Worm (Caenorhabditis elegans) whole organism, L4 larva: Measurements from ENCODE around the gene mpk-2.

Source experiments
- R02D3.7 ChIP-seq: fragments of 150-350 bp; sonication (generic microtip); optimal IDR thresholded peaks from 3 replicates; lab custom pipeline; 2014; ENCODE audit warnings: missing biosample characterization, missing genetic modification characterization
- T20F7.1 ChIP-seq: fragments of 200-800 bp; sonication (Bioruptor generic); optimal IDR thresholded peaks from 2 replicates; lab custom pipeline; 2018; ENCODE audit warnings: mild to moderate bottlenecking, missing genetic modification characterization, missing compliant biosample characterization
- Y105C5A.15 ChIP-seq: fragments of 200-800 bp; sonication (Bioruptor generic); IDR thresholded peaks from 2 replicates; pipeline ENCODE4 v1.3.6; 2022; ENCODE audit warnings: missing genetic modification characterization, missing compliant biosample characterization
- Y75B8A.6 ChIP-seq: fragments of 200-800 bp; sonication (Bioruptor generic); IDR thresholded peaks from 2 replicates; pipeline ENCODE4 v1.3.6; 2022; ENCODE audit warnings: missing genetic modification reagents, missing genetic modification characterization, missing compliant biosample characterization
- attf-4 ChIP-seq: sonication (generic microtip); optimal IDR thresholded peaks from 3 replicates; lab custom pipeline; 2017; ENCODE audit warnings: missing biosample characterization, missing genetic modification characterization
- ceh-44 ChIP-seq: fragments of 200-800 bp; sonication (Bioruptor generic); IDR thresholded peaks from 2 replicates; pipeline ENCODE4 v1.3.6; 2022; ENCODE audit warnings: missing genetic modification reagents, missing genetic modification characterization, missing compliant biosample characterization
- ceh-82 ChIP-seq: sonication (generic microtip); optimal IDR thresholded peaks from 2 replicates; lab custom pipeline; 2017; ENCODE audit warnings: missing biosample characterization, missing genetic modification characterization
- ces-1 ChIP-seq: fragments of 150-350 bp; sonication (generic microtip); optimal IDR thresholded peaks from 4 replicates; lab custom pipeline; 2014; ENCODE audit warnings: missing biosample characterization, missing genetic modification reagents, missing genetic modification characterization
- cey-2 ChIP-seq: sonication (generic microtip); optimal IDR thresholded peaks from 3 replicates; lab custom pipeline; 2017; ENCODE audit warnings: missing genetic modification characterization, mild to moderate bottlenecking, missing compliant biosample characterization, antibody characterized with exemption, borderline replicate concordance; ENCODE audit not compliant: insufficient read depth
- ctbp-1 ChIP-seq: fragments of 200-800 bp; sonication (Bioruptor generic); IDR thresholded peaks from 2 replicates; pipeline ENCODE4 v1.3.6; 2022; ENCODE audit warnings: missing genetic modification reagents, missing genetic modification characterization, missing compliant biosample characterization
- daf-19 ChIP-seq: fragments of 200-800 bp; sonication (Bioruptor generic); conservative IDR thresholded peaks from 2 replicates; pipeline ENCODE4 v1.3.6; 2022; ENCODE audit warnings: missing genetic modification characterization, missing compliant biosample characterization
- daf-8 ChIP-seq: fragments of 200-800 bp; sonication (Bioruptor generic); IDR thresholded peaks from 2 replicates; pipeline ENCODE4 v1.3.6; 2022; ENCODE audit warnings: missing genetic modification characterization, missing compliant biosample characterization
- dmd-6 ChIP-seq: fragments of 200-800 bp; sonication (Bioruptor generic); IDR thresholded peaks from 2 replicates; pipeline ENCODE4 v1.3.6; 2022; ENCODE audit warnings: missing genetic modification reagents, missing genetic modification characterization, missing compliant biosample characterization
- dpl-1 ChIP-seq: fragments of 150-350 bp; optimal IDR thresholded peaks from 2 replicates; lab custom pipeline; 2014; ENCODE audit warnings: missing biosample characterization, missing genetic modification reagents, missing genetic modification characterization
- dve-1 ChIP-seq: sonication (generic microtip); optimal IDR thresholded peaks from 2 replicates; lab custom pipeline; 2017; ENCODE audit warnings: antibody characterized with exemption, mild to moderate bottlenecking, missing genetic modification characterization, missing compliant biosample characterization; ENCODE audit not compliant: insufficient read depth
- egl-43 ChIP-seq: fragments of 200-800 bp; sonication (Bioruptor generic); IDR thresholded peaks from 2 replicates; pipeline ENCODE4 v1.3.6; 2022; ENCODE audit warnings: missing genetic modification reagents, missing genetic modification characterization, missing compliant biosample characterization
- fkh-10 ChIP-seq: fragments of 150-350 bp; optimal IDR thresholded peaks from 2 replicates; lab custom pipeline; 2014; ENCODE audit warnings: missing biosample characterization, missing genetic modification reagents, missing genetic modification characterization
- fos-1 ChIP-seq: fragments of 150-350 bp; optimal IDR thresholded peaks from 2 replicates; lab custom pipeline; 2014; ENCODE audit warnings: missing biosample characterization, missing genetic modification characterization
- gei-8 ChIP-seq: fragments of 200-800 bp; sonication (Bioruptor generic); optimal IDR thresholded peaks from 2 replicates; lab custom pipeline; 2018; ENCODE audit warnings: mild to moderate bottlenecking, missing genetic modification characterization, missing compliant biosample characterization
- hlh-11 ChIP-seq: fragments of 200-800 bp; sonication (Bioruptor generic); optimal IDR thresholded peaks from 2 replicates; lab custom pipeline; 2018; ENCODE audit warnings: mild to moderate bottlenecking, missing genetic modification characterization, missing compliant biosample characterization
- hlh-30 ChIP-seq: sonication (generic microtip); optimal IDR thresholded peaks from 2 replicates; lab custom pipeline; 2017; ENCODE audit warnings: antibody characterized with exemption, mild to moderate bottlenecking, missing genetic modification characterization, missing compliant biosample characterization; ENCODE audit not compliant: insufficient read depth
- jun-1 ChIP-seq: fragments of 150-350 bp; optimal IDR thresholded peaks from 2 replicates; lab custom pipeline; 2014; ENCODE audit warnings: missing biosample characterization, missing genetic modification reagents, missing genetic modification characterization
- lim-7 ChIP-seq: fragments of 200-800 bp; sonication (Bioruptor generic); IDR thresholded peaks from 2 replicates; pipeline ENCODE4 v1.3.6; 2022; ENCODE audit warnings: missing genetic modification characterization, missing compliant biosample characterization
- lin-1 ChIP-seq: fragments of 200-800 bp; sonication (Bioruptor generic); IDR thresholded peaks from 2 replicates; pipeline ENCODE4 v1.3.6; 2022; ENCODE audit warnings: missing genetic modification reagents, missing genetic modification characterization, missing compliant biosample characterization
- lin-15B ChIP-seq: fragments of 150-350 bp; sonication (generic microtip); optimal IDR thresholded peaks from 3 replicates; lab custom pipeline; 2014; ENCODE audit warnings: missing biosample characterization, missing genetic modification characterization
- lin-38 ChIP-seq: fragments of 200-800 bp; sonication (Bioruptor generic); IDR thresholded peaks from 2 replicates; pipeline ENCODE4 v1.3.6; 2022; ENCODE audit warnings: missing genetic modification reagents, missing genetic modification characterization, missing compliant biosample characterization
- lin-39 ChIP-seq: fragments of 150-350 bp; optimal IDR thresholded peaks from 2 replicates; lab custom pipeline; 2014; ENCODE audit warnings: missing biosample characterization, missing genetic modification reagents, missing genetic modification characterization
- lsy-2 ChIP-seq, 2 experiments: fragments of 150-350 bp in 1 of 2; sonication (generic microtip) in 1 of 2; optimal IDR thresholded peaks; 2 replicates each; lab custom pipeline; 2014 to 2017; ENCODE audit warnings: missing biosample characterization in 2 of 2, missing genetic modification characterization in 2 of 2
- madf-9 ChIP-seq: fragments of 200-800 bp; sonication (Bioruptor generic); conservative IDR thresholded peaks from 2 replicates; pipeline ENCODE4 v1.3.6; 2022; ENCODE audit warnings: missing genetic modification reagents, missing genetic modification characterization, missing compliant biosample characterization
- mdl-1 ChIP-seq, 2 experiments: fragments of 150-350 bp in 1 of 2; sonication (generic microtip) in 1 of 2; optimal IDR thresholded peaks; 2 replicates each; lab custom pipeline; 2014 to 2017; ENCODE audit warnings: missing biosample characterization in 2 of 2, missing genetic modification characterization in 2 of 2
- mdt-29 ChIP-seq: fragments of 200-800 bp; sonication (Bioruptor generic); IDR thresholded peaks from 2 replicates; pipeline ENCODE4 v1.3.6; 2022; ENCODE audit warnings: missing genetic modification reagents, missing genetic modification characterization, missing compliant biosample characterization
- mxl-2 ChIP-seq: fragments of 200-800 bp; sonication (Bioruptor generic); conservative IDR thresholded peaks from 2 replicates; pipeline ENCODE4 v1.3.6; 2022; ENCODE audit warnings: missing genetic modification reagents, missing genetic modification characterization, missing compliant biosample characterization
- mxl-3 ChIP-seq: fragments of 200-800 bp; sonication (Bioruptor generic); optimal IDR thresholded peaks from 2 replicates; lab custom pipeline; 2018; ENCODE audit warnings: mild to moderate bottlenecking, missing genetic modification characterization, missing compliant biosample characterization
- nhr-11 ChIP-seq: fragments of 150-350 bp; optimal IDR thresholded peaks from 2 replicates; lab custom pipeline; 2014; ENCODE audit warnings: missing biosample characterization, missing genetic modification characterization
- nhr-111 ChIP-seq: fragments of 200-800 bp; sonication (Bioruptor generic); optimal IDR thresholded peaks from 2 replicates; lab custom pipeline; 2018; ENCODE audit warnings: mild to moderate bottlenecking, missing genetic modification characterization, missing compliant biosample characterization
- nhr-237 ChIP-seq: sonication (generic microtip); optimal IDR thresholded peaks from 2 replicates; lab custom pipeline; 2017; ENCODE audit warnings: missing biosample characterization, missing genetic modification characterization
- nhr-28 ChIP-seq: fragments of 150-350 bp; optimal IDR thresholded peaks from 2 replicates; lab custom pipeline; 2014; ENCODE audit warnings: missing biosample characterization, missing genetic modification characterization
- nhr-41 ChIP-seq: fragments of 200-800 bp; sonication (Bioruptor generic); IDR thresholded peaks from 2 replicates; pipeline ENCODE4 v1.3.6; 2022; ENCODE audit warnings: missing genetic modification reagents, missing genetic modification characterization, missing compliant biosample characterization
- nhr-42 ChIP-seq: fragments of 200-800 bp; sonication (Bioruptor generic); IDR thresholded peaks from 2 replicates; pipeline ENCODE4 v1.3.6; 2022; ENCODE audit warnings: missing genetic modification characterization, missing compliant biosample characterization
- nhr-48 ChIP-seq: sonication (generic microtip); optimal IDR thresholded peaks from 2 replicates; lab custom pipeline; 2016; ENCODE audit warnings: mild to moderate bottlenecking, missing genetic modification characterization, missing compliant biosample characterization
- nhr-6 ChIP-seq: fragments of 150-350 bp; optimal IDR thresholded peaks from 2 replicates; lab custom pipeline; 2014; ENCODE audit warnings: missing biosample characterization, missing genetic modification characterization
- nhr-76 ChIP-seq: fragments of 150-350 bp; optimal IDR thresholded peaks from 2 replicates; lab custom pipeline; 2014; ENCODE audit warnings: missing biosample characterization, missing genetic modification characterization
- nhr-77 ChIP-seq: fragments of 150-350 bp; optimal IDR thresholded peaks from 2 replicates; lab custom pipeline; 2014; ENCODE audit warnings: missing biosample characterization, missing genetic modification characterization
- saeg-2 ChIP-seq: fragments of 200-800 bp; sonication (Bioruptor generic); IDR thresholded peaks from 2 replicates; pipeline ENCODE4 v1.3.6; 2022; ENCODE audit warnings: missing genetic modification reagents, missing genetic modification characterization, missing compliant biosample characterization
- sdz-12 ChIP-seq: fragments of 200-800 bp; sonication (Bioruptor generic); optimal IDR thresholded peaks from 2 replicates; lab custom pipeline; 2018; ENCODE audit warnings: mild to moderate bottlenecking, missing genetic modification characterization, missing compliant biosample characterization
- set-16 ChIP-seq: fragments of 200-800 bp; sonication (Bioruptor generic); IDR thresholded peaks from 2 replicates; pipeline ENCODE4 v1.3.6; 2022; ENCODE audit warnings: missing genetic modification reagents, missing genetic modification characterization, missing compliant biosample characterization
- snpc-4 ChIP-seq: fragments of 150-350 bp; optimal IDR thresholded peaks from 2 replicates; lab custom pipeline; 2014; ENCODE audit warnings: missing biosample characterization, missing genetic modification characterization
- tra-1 ChIP-seq: fragments of 200-800 bp; sonication (Bioruptor generic); IDR thresholded peaks from 2 replicates; pipeline ENCODE4 v1.3.6; 2022; ENCODE audit warnings: missing genetic modification reagents, missing genetic modification characterization, missing compliant biosample characterization
- vab-7 ChIP-seq: fragments of 200-800 bp; sonication (Bioruptor generic); IDR thresholded peaks from 2 replicates; pipeline ENCODE4 v1.3.6; 2022; ENCODE audit warnings: missing genetic modification reagents, missing genetic modification characterization, missing compliant biosample characterization
- zfp-3 ChIP-seq: fragments of 200-800 bp; sonication (Bioruptor generic); conservative IDR thresholded peaks from 2 replicates; pipeline ENCODE4 v1.3.6; 2022; ENCODE audit warnings: missing genetic modification reagents, missing genetic modification characterization, missing compliant biosample characterization
- zip-2 ChIP-seq: fragments of 150-350 bp; optimal IDR thresholded peaks from 2 replicates; lab custom pipeline; 2014; ENCODE audit warnings: missing biosample characterization, missing genetic modification characterization

mpk-2 gene

DNA sequence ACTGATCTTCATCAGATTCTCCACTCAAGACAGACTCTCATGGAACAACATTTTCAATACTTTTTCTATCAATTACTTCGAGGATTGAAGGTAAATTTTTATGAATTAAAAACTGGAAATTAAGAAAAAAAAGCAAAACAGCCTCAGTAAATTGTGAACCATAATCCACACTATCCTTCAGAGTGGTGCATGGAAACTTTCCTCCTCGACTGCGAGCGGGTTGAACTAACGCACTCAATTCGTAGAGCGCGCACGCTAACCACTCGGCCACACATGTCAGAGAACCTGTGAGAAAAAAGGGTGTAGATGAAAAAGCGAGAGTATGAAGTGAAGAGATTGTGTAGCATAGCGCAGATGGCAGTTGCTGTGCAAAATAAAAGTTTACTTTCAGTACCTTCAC is 1.1 kb downstream of the mpk-2 start:
- peak; percentile 59 for TF ChIP-seq mdt-29 (GFP tag; lab: Robert Waterston, UW)
- peak; percentile 97 for TF ChIP-seq lim-7 (GFP tag; lab: Robert Waterston, UW)
- TF ChIP-seq R02D3.7 (tag; lab: Kevin White, UChicago), result peak; percentile 4
- no peak for TF ChIP-seq nhr-76 (tag; lab: Kevin White, UChicago)
- peak; percentile 83 for TF ChIP-seq nhr-42 (GFP tag; lab: Robert Waterston, UW)
- no peak for TF ChIP-seq ceh-82
- TF ChIP-seq nhr-237, result no peak
- peak; percentile 0 for TF ChIP-seq fkh-10
- TF ChIP-seq zip-2 (tag; lab: Kevin White, UChicago), result peak; percentile 60
- TF ChIP-seq dpl-1 (GFP tag; lab: Kevin White, UChicago), result peak; percentile 39
- TF ChIP-seq daf-8, result no peak
- peak; percentile 70 for TF ChIP-seq hlh-30
- peak; percentile 91 for TF ChIP-seq vab-7
- peak; percentile 87 for TF ChIP-seq nhr-111 (GFP tag; lab: Kevin White, UChicago)
- peak; percentile 80 for TF ChIP-seq nhr-48
- no peak for TF ChIP-seq fos-1 (tag; lab: Kevin White, UChicago)
- no peak for TF ChIP-seq lsy-2 (tag; optimal IDR thresholded peaks at IDR 0.05; lab: Kevin White, UChicago)
- TF ChIP-seq attf-4 (tag; lab: Kevin White, UChicago), result no peak
- no peak for TF ChIP-seq jun-1 (tag; lab: Kevin White, UChicago)
- peak; percentile 69 for TF ChIP-seq mxl-3 (GFP tag; lab: Kevin White, UChicago)
- peak; percentile 96 for TF ChIP-seq nhr-41 (GFP tag; lab: Robert Waterston, UW)
- no peak for TF ChIP-seq T20F7.1
- peak; percentile 67; the same call in 1 of the 2 replicates for TF ChIP-seq mxl-2 (GFP tag; lab: Robert Waterston, UW)
- peak; percentile 62 for TF ChIP-seq nhr-6 (tag; lab: Kevin White, UChicago)
- TF ChIP-seq gei-8, result peak; percentile 88
- TF ChIP-seq set-16 (GFP tag; lab: Robert Waterston, UW), result no peak
- TF ChIP-seq Y105C5A.15, result peak; percentile 76; the same call in 1 of the 2 replicates
- TF ChIP-seq saeg-2 (GFP tag; lab: Robert Waterston, UW), result 0 out of 2 replicates have a peak, but pooled peaks have one; percentile 59
- TF ChIP-seq zfp-3 (GFP tag; lab: Robert Waterston, UW), result peak; percentile 66; the same call in 1 of the 2 replicates
- peak; percentile 55 for TF ChIP-seq nhr-11 (tag; lab: Kevin White, UChicago)
- TF ChIP-seq ces-1, result peak; percentile 29
- peak; percentile 89 for TF ChIP-seq ctbp-1
- TF ChIP-seq dmd-6 (GFP tag; lab: Robert Waterston, UW), result peak; percentile 82
- peak; percentile 85; the same call in 1 of the 2 replicates for TF ChIP-seq lin-1
- TF ChIP-seq mdl-1 (tag; optimal IDR thresholded peaks at IDR 0.05; lab: Kevin White, UChicago), result peak in 1 of 2 experiments; percentile 28
- peak; percentile 72 for TF ChIP-seq dve-1 (tag; lab: Kevin White, UChicago)
- TF ChIP-seq lin-38, result no peak; the same call in none of the 2 replicates
- TF ChIP-seq ceh-44 (GFP tag; lab: Robert Waterston, UW), result peak; percentile 76
- no peak for TF ChIP-seq cey-2 (tag; lab: Kevin White, UChicago)
- TF ChIP-seq nhr-77 (tag; lab: Kevin White, UChicago), result no peak
- no peak for TF ChIP-seq egl-43 (GFP tag; lab: Robert Waterston, UW)
- no peak; the same call in 1 of the 2 replicates for TF ChIP-seq madf-9 (GFP tag; lab: Robert Waterston, UW)
- TF ChIP-seq sdz-12 (GFP tag; lab: Kevin White, UChicago), result peak; percentile 77
- no peak for TF ChIP-seq lin-39 (tag; lab: Kevin White, UChicago)
- TF ChIP-seq tra-1 (GFP tag; lab: Robert Waterston, UW), result peak; percentile 87
- TF ChIP-seq snpc-4, result no peak
- peak; percentile 38 for TF ChIP-seq nhr-28
- no peak for TF ChIP-seq daf-19 (GFP tag; lab: Robert Waterston, UW)
- no peak for TF ChIP-seq hlh-11 (tag; lab: Kevin White, UChicago)
- TF ChIP-seq Y75B8A.6, result peak; percentile 86
- TF ChIP-seq lin-15B (tag; lab: Kevin White, UChicago), result no peak
